Fruit fly (Drosophila melanogaster) whole organism, pupa: ENCODE results near the gene CG13699.

Source experiments
- CG10348 ChIP-seq: fragments of 200-800 bp; sonication (Bioruptor generic); IDR thresholded peaks from 2 replicates; pipeline ENCODE4 v1.3.6; 2022; ENCODE audit warnings: missing biosample characterization, missing genetic modification characterization
- CG12605 ChIP-seq: fragments of 200-800 bp; sonication (Bioruptor generic); IDR thresholded peaks from 2 replicates; pipeline ENCODE4 v1.3.6; 2022; ENCODE audit warnings: missing biosample characterization, missing genetic modification characterization
- CG13204 ChIP-seq: fragments of 200-800 bp; sonication (Bioruptor generic); optimal IDR thresholded peaks from 2 replicates; lab custom pipeline; 2018; ENCODE audit warnings: missing biosample characterization, mild to moderate bottlenecking, missing genetic modification characterization, moderate library complexity
- CG14655 ChIP-seq: fragments of 200-800 bp; sonication (Bioruptor generic); optimal IDR thresholded peaks from 3 replicates; lab custom pipeline; 2017; ENCODE audit warnings: mild to moderate bottlenecking, missing biosample characterization, missing genetic modification reagents, missing genetic modification characterization
- CG15710 ChIP-seq: fragments of 200-800 bp; sonication (Bioruptor generic); optimal IDR thresholded peaks from 2 replicates; lab custom pipeline; 2018; ENCODE audit warnings: missing biosample characterization, mild to moderate bottlenecking, missing genetic modification characterization, moderate library complexity
- CG17806 ChIP-seq: fragments of 200-800 bp; sonication (Bioruptor generic); optimal IDR thresholded peaks from 2 replicates; lab custom pipeline; 2018; ENCODE audit warnings: missing biosample characterization, mild to moderate bottlenecking, missing genetic modification characterization, moderate library complexity
- CG32121 ChIP-seq: fragments of 200-800 bp; sonication (Bioruptor generic); IDR thresholded peaks from 2 replicates; pipeline ENCODE4 v1.3.6; 2022; ENCODE audit warnings: missing biosample characterization, missing genetic modification characterization
- CG34367 ChIP-seq: fragments of 200-800 bp; sonication (Bioruptor generic); optimal IDR thresholded peaks from 2 replicates; lab custom pipeline; 2018; ENCODE audit warnings: missing biosample characterization, mild to moderate bottlenecking, missing genetic modification characterization
- CG4496 ChIP-seq: fragments of 200-800 bp; sonication (Bioruptor generic); IDR thresholded peaks from 3 replicates; pipeline ENCODE4 v1.3.6; 2022; ENCODE audit warnings: missing biosample characterization, missing genetic modification characterization
- CG8159 ChIP-seq: fragments of 200-800 bp; sonication (Bioruptor generic); optimal IDR thresholded peaks from 3 replicates; lab custom pipeline; 2018; ENCODE audit warnings: missing biosample characterization, mild to moderate bottlenecking, missing genetic modification characterization, moderate library complexity
- CG8301 ChIP-seq: fragments of 200-800 bp; sonication (Bioruptor generic); optimal IDR thresholded peaks from 2 replicates; lab custom pipeline; 2018; ENCODE audit warnings: missing biosample characterization, mild to moderate bottlenecking, missing genetic modification characterization
- CG9948 ChIP-seq: fragments of 200-800 bp; sonication (Bioruptor generic); optimal IDR thresholded peaks from 2 replicates; lab custom pipeline; 2018; ENCODE audit warnings: missing biosample characterization, mild to moderate bottlenecking, missing genetic modification characterization, moderate library complexity
- D1 ChIP-seq: fragments of 200-800 bp; sonication (Bioruptor generic); optimal IDR thresholded peaks from 2 replicates; lab custom pipeline; 2018; ENCODE audit warnings: missing biosample characterization, mild to moderate bottlenecking, missing genetic modification characterization, moderate library complexity
- EcR ChIP-seq: fragments of 200-800 bp; sonication (Bioruptor generic); optimal IDR thresholded peaks from 3 replicates; lab custom pipeline; 2019; ENCODE audit warnings: missing biosample characterization, missing genetic modification characterization, mild to moderate bottlenecking, moderate library complexity, missing genetic modification reagents
- Ets98B ChIP-seq: fragments of 200-800 bp; sonication (Bioruptor generic); IDR thresholded peaks from 2 replicates; pipeline ENCODE4 v1.3.6; 2022; ENCODE audit warnings: missing biosample characterization, missing genetic modification characterization
- Pif1A ChIP-seq: fragments of 200-800 bp; sonication (Bioruptor generic); optimal IDR thresholded peaks from 3 replicates; lab custom pipeline; 2016; ENCODE audit warnings: missing biosample characterization, missing genetic modification characterization
- Pif1B ChIP-seq: fragments of 200-800 bp; sonication (Bioruptor generic); optimal IDR thresholded peaks from 3 replicates; lab custom pipeline; 2016; ENCODE audit warnings: missing biosample characterization, missing genetic modification characterization
- Snoo ChIP-seq: fragments of 200-800 bp; sonication (Bioruptor generic); optimal IDR thresholded peaks from 3 replicates; lab custom pipeline; 2017; ENCODE audit warnings: missing biosample characterization, mild to moderate bottlenecking, missing genetic modification characterization, inconsistent platforms
- fd96Ca ChIP-seq: fragments of 200-800 bp; sonication (Bioruptor generic); IDR thresholded peaks from 3 replicates; pipeline ENCODE4 v1.3.6; 2022; ENCODE audit warnings: missing biosample characterization, missing genetic modification characterization
- gl ChIP-seq: fragments of 200-800 bp; sonication (Bioruptor generic); optimal IDR thresholded peaks from 2 replicates; lab custom pipeline; 2018; ENCODE audit warnings: missing biosample characterization, mild to moderate bottlenecking, missing genetic modification characterization
- rn ChIP-seq: fragments of 200-800 bp; sonication (Bioruptor generic); IDR thresholded peaks from 2 replicates; pipeline ENCODE4 v1.3.6; 2022; ENCODE audit warnings: missing biosample characterization, missing genetic modification characterization

The CG13699 gene

DNA sequence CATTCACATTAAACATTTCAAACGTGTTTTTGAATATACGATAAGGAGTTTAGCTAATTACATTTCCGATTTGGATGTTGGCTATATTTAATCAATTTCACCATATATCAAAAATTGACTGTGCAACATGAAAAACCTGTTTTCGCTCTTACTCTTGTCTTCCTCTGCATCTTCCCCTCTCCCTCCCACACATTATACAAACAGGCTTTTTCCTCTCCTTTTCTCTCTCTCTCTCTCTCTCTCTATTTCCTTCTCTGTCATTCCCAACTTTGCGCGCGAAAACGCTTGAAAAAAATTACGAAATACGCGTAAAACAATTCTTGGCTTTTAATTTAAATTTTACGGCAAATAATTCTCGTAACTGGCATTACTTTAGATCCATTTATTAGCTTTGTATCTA, 24.5 kb upstream of the CG13699 start:
- peak; percentile 22 for TF ChIP-seq EcR
- TF ChIP-seq CG15710, result no peak
- TF ChIP-seq CG32121 (GFP tag; lab: Robert Waterston, UW), result no peak

DNA sequence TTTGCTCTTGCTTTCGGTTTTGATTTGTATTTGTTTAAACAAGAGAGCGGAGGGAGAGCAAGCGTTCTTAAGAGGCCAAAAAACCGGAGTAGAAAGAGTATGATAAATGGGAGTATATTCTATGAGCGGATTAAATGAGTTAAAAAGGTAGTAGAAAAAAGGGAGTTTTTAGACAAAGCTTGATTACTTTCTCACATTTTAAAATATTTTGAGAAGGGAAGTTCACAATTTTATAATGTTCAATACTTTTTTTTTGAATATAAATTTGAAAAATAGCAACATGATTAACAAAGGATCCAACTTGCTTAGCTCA, 23.9 kb upstream of the CG13699 start:
- TF ChIP-seq CG10348 (GFP tag; lab: Robert Waterston, UW), result no peak
- TF ChIP-seq CG12605 (GFP tag; lab: Robert Waterston, UW), result no peak
- TF ChIP-seq fd96Ca, result no peak
- TF ChIP-seq CG15710, result no peak
- TF ChIP-seq CG32121 (GFP tag; lab: Robert Waterston, UW), result no peak
- TF ChIP-seq CG17806 (tag; lab: Kevin White, UChicago), result no peak
- no peak for TF ChIP-seq CG8159 (tag; lab: Kevin White, UChicago)
- no peak for TF ChIP-seq Snoo (tag; lab: Kevin White, UChicago)
- no peak for TF ChIP-seq EcR
- TF ChIP-seq CG14655, result no peak
- no peak for TF ChIP-seq Pif1B
- TF ChIP-seq Ets98B (GFP tag; lab: Robert Waterston, UW), result no peak
- no peak for TF ChIP-seq CG9948
- no peak for TF ChIP-seq rn (GFP tag; lab: Robert Waterston, UW)
- no peak for TF ChIP-seq CG13204
- TF ChIP-seq, all 21 proteins: peak for 0

DNA sequence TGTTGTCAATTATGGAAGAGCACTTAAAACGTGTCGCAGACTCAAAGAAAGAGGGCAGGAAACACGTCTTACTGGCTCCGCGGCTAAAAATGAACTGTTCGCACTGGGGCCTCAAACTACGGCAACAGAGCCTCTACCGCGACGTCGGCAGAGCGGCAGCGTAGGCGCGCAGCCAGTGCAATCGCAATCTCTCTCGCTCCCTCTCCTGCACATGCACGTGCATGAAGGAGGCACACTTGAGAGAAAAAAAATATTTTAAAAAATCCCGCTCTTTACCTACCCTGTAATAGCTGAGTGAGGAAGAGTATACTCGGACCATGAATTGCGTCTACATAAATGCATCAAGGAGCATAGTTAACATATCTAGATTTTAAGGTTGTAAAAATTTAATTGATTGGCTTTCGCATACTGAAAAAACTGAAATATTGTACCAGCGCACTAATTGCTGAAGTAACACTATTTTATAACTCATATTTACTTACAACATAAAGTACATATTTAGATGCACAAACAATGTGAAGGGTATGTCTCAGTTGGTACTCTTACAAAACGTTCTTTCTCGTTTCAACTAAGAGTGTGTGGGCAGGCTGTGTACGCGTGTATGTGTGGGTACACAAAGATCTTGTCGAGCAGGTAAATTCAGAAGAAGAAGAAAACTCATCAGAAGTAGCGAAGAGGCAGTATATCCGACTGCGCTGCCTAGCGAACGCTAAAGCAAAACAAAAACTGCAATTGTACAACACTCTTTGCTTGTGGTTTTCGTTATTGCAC, 23.4 kb upstream of the CG13699 start, which contains the start of gene hid:
Gene hid (minus strand): TSS at position 100 of the 771 bp plus-strand sequence.
- TF ChIP-seq fd96Ca (peak; percentile 93), CG10348 (GFP tag; lab: Robert Waterston, UW) (peak; percentile 94), EcR (peak; percentile 83), CG8159 (tag; lab: Kevin White, UChicago) (peak; percentile 99), CG4496 (GFP tag; lab: Robert Waterston, UW) (peak; percentile 93), gl (peak; percentile 91), Ets98B (GFP tag; lab: Robert Waterston, UW) (peak; percentile 89), Pif1A (peak; percentile 97), CG9948 (peak; percentile 96), D1 (tag; lab: Kevin White, UChicago) (peak; percentile 85), CG17806 (tag; lab: Kevin White, UChicago) (peak; percentile 95), Pif1B (peak; percentile 94), CG34367 (tag; lab: Kevin White, UChicago) (peak; percentile 95), rn (GFP tag; lab: Robert Waterston, UW) (peak; percentile 91), CG8301 (peak; percentile 97), CG15710 (peak; percentile 98), CG12605 (GFP tag; lab: Robert Waterston, UW) (peak; percentile 57; the same call in 1 of the 2 replicates), CG32121 (GFP tag; lab: Robert Waterston, UW) (peak; percentile 94), CG13204 (peak; percentile 81), CG14655 (peak; percentile 97), Snoo (tag; lab: Kevin White, UChicago) (peak; percentile 94)

DNA sequence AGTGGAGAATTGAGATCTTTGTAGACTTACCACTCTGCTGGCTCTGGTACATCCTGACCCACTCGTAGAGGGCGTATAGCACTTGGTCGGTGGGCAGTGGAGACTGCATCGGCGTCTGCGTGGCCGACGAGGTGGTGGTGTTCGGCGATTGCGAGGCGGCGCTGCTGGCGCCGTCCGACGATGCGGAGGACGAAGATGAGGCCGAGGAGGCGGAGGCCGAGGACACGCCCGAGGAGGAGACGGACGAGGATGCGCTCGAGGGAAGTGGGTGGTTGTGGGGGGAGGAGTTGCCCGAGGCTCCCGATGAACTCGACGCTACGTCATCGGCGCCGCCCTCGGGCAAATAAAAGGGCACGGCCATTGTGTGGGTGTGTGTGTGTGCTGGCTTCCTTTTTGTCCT, 22.4 kb upstream of the CG13699 start:
- TF ChIP-seq CG4496 (GFP tag; lab: Robert Waterston, UW) (peak; percentile 44; the same call in 1 of the 3 replicates), CG32121 (GFP tag; lab: Robert Waterston, UW) (0 out of 2 replicates have a peak, but pooled peaks have one; percentile 20), CG13204 (peak; percentile 55), fd96Ca (peak; percentile 12; the same call in 1 of the 3 replicates), CG8159 (tag; lab: Kevin White, UChicago) (no peak), CG9948 (no peak)

DNA sequence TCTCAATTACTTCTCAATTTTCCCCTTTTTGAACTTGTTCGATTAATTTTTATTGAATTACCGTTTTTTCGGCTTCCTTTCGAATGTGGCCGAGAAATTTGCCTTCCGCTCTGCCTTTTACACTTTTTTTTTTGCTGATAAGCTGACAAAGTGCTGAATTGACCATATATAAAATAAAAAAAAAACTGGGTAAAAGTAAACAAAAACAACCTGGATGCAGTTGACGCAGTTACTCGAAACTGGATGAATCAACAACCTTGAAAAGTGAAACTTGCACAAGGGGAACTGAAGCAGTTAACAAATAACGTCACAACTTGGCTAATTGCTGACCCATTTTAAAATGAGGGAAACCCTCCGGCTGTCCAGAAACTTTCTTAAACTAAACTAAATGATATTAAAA, 21.6 kb upstream of the CG13699 start:
- TF ChIP-seq Snoo (tag; lab: Kevin White, UChicago) (peak; percentile 11), CG15710 (no peak)

DNA sequence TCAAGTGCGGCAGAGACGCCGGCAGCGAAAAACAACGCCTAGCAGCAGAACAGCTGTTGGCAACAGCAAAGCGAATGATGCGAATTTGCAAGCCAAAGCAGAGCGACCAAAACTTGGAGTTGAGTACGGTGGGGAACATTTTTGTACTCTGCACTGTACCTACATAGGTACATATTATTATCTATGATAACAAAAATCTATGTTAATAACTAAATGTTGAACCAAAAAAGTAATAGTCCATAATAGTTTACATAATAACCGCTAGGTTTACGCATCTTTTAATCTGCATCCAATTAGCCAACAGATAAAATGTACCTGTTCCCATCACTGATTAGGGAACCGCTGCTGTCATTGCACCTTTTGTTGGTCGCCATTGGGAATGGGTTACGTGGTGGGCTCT, 19.6 kb upstream of the CG13699 start:
- peak; percentile 56 for TF ChIP-seq EcR
- TF ChIP-seq CG8301, result no peak
- no peak for TF ChIP-seq Pif1A

DNA sequence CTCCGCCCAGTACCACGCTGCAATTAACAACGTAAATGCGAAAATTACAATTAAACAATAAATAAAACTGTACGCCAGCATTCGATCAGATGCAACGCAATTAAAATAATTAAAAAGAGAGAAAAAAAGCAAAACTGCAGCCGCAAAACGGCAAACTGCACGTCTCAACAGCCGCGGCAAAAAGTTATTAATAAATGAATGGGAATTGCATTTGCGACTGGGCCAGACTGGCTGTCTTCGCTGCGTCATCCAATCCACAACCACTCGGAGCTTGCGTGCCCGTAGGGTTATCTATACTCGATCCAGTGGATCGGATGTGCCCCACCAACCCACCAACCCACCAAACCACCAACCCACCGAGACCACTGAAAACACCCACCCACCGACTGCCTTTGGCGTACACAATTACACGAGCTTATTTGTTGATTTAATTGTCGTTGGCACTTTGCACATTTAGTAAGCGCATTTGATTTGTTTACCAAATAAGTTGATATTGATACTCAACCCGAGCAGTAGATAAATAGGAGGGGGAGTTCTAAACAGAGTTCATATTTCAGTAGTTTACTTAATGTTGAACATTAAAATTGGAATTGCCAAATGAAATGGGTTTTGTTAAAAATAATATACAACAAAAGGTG, 17.4 kb upstream of the CG13699 start:
- TF ChIP-seq CG14655, result peak; percentile 10
- TF ChIP-seq CG4496 (GFP tag; lab: Robert Waterston, UW), result no peak
- TF ChIP-seq, all 21 proteins: peak for 1

DNA sequence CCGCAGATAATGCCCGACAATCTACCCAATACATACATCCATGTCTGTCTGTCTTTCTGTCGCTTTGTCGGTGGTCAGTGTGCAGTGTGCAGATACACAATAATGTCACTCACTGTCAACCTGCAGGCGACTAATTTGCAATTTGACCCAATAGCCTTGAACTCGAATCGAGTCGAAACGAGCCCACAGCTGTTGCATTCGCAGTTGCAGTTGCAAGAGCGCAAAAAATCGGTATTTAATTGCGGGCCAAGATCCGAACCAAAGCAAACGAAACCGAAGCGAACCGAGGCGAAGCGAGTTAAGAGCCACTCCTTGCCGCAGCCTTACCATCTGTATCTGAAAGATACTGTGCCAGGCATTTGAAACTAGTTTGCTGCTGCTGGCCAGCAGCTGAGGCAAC, 12.5 kb upstream of the CG13699 start:
- TF ChIP-seq CG12605 (GFP tag; lab: Robert Waterston, UW) (peak; percentile 6; the same call in 1 of the 2 replicates), CG15710 (no peak), fd96Ca (no peak), D1 (tag; lab: Kevin White, UChicago) (no peak), CG13204 (no peak), CG4496 (GFP tag; lab: Robert Waterston, UW) (0 out of 3 replicates have a peak, but pooled peaks have one; percentile 19), Pif1A (no peak), CG8159 (tag; lab: Kevin White, UChicago) (no peak), EcR (peak; percentile 5), CG34367 (tag; lab: Kevin White, UChicago) (no peak), CG9948 (no peak)
